Worm (Caenorhabditis elegans): Measurements from ENCODE around the gene asp-9.

The asp-9 gene

ce11 chrIV:6185578-6185977 lies at the start of gene asp-9:
TSS of gene asp-9 (plus strand) at chrIV:6185889.
- no peak for TF ChIP-seq lir-3 (tag; optimal IDR thresholded peaks at IDR 0.05)
- no peak for TF ChIP-seq dmd-8 (GFP tag; IDR thresholded peaks at IDR 0.05)
- TF ChIP-seq spr-1 (tag; optimal IDR thresholded peaks at IDR 0.05): no peak
- TF ChIP-seq mdl-1 (tag; optimal IDR thresholded peaks at IDR 0.05): no peak
- no peak for TF ChIP-seq arid-1 (GFP tag; conservative IDR thresholded peaks at IDR 0.05)
- TF ChIP-seq lim-7 (GFP tag; IDR thresholded peaks at IDR 0.05): no peak
- no peak for TF ChIP-seq daf-16 (GFP tag; optimal IDR thresholded peaks at IDR 0.05)
- TF ChIP-seq daf-16 (tag; optimal IDR thresholded peaks at IDR 0.05): peak; percentile 95
- peak; percentile 96 for TF ChIP-seq php-3 (GFP tag; IDR thresholded peaks at IDR 0.05)
- TF ChIP-seq ceh-82 (tag; optimal IDR thresholded peaks at IDR 0.05): no peak
- no peak for TF ChIP-seq nhr-11 (tag; optimal IDR thresholded peaks at IDR 0.05)
- peak; percentile 82 for TF ChIP-seq nhr-28 (tag; optimal IDR thresholded peaks at IDR 0.05)
- TF ChIP-seq mxl-3 (GFP tag; optimal IDR thresholded peaks at IDR 0.05): no peak
- no peak for TF ChIP-seq mes-2 (tag; optimal IDR thresholded peaks at IDR 0.05; ENCODE audit: poor library complexity, severe bottlenecking)
- no peak for TF ChIP-seq spr-3 (GFP tag; optimal IDR thresholded peaks at IDR 0.05)
- peak; percentile 40 for TF ChIP-seq nhr-77 (tag; optimal IDR thresholded peaks at IDR 0.05)
- TF ChIP-seq ceh-44 (GFP tag; IDR thresholded peaks at IDR 0.05): no peak
- peak; percentile 72 for TF ChIP-seq pqm-1 (tag; optimal IDR thresholded peaks at IDR 0.05)
- no peak for TF ChIP-seq F44E2.7 (GFP tag; IDR thresholded peaks at IDR 0.05)
- no peak for TF ChIP-seq hif-1 (tag; optimal IDR thresholded peaks at IDR 0.05)
- TF ChIP-seq skn-1 (tag; optimal IDR thresholded peaks at IDR 0.05): no peak
- TF ChIP-seq attf-4 (tag; optimal IDR thresholded peaks at IDR 0.05): no peak
- no peak for TF ChIP-seq Y105C5A.15 (GFP tag; IDR thresholded peaks at IDR 0.05)
- TF ChIP-seq zip-11 (GFP tag; IDR thresholded peaks at IDR 0.05): no peak
- no peak for TF ChIP-seq egl-43 (GFP tag; IDR thresholded peaks at IDR 0.05)
- no peak for TF ChIP-seq nhr-76 (tag; optimal IDR thresholded peaks at IDR 0.05)
- TF ChIP-seq lin-39 (tag; optimal IDR thresholded peaks at IDR 0.05): no peak
- TF ChIP-seq unc-62 (GFP tag; optimal IDR thresholded peaks at IDR 0.05 in 1 of 2): peak in 1 of 2 experiments; percentile 49
- TF ChIP-seq unc-62 (tag; optimal IDR thresholded peaks at IDR 0.05): no peak
- TF ChIP-seq nhr-237 (tag; optimal IDR thresholded peaks at IDR 0.05): no peak
- TF ChIP-seq rbr-2 (tag; optimal IDR thresholded peaks at IDR 0.05): no peak
- no peak for TF ChIP-seq Y48G9A.11 (GFP tag; IDR thresholded peaks at IDR 0.05)
- TF ChIP-seq egl-27 (tag; optimal IDR thresholded peaks at IDR 0.05): no peak
- TF ChIP-seq nhr-48 (tag; optimal IDR thresholded peaks at IDR 0.05): no peak
- TF ChIP-seq dve-1 (tag; optimal IDR thresholded peaks at IDR 0.05; ENCODE audit: insufficient read depth): peak; percentile 90
- TF ChIP-seq tag-97 (GFP tag; IDR thresholded peaks at IDR 0.05): no peak
- no peak for TF ChIP-seq ztf-11 (tag; optimal IDR thresholded peaks at IDR 0.05)
- peak; percentile 39 for TF ChIP-seq aha-1 (tag)
- no peak for TF ChIP-seq mxl-2 (GFP tag; conservative IDR thresholded peaks at IDR 0.05)
- no peak for TF ChIP-seq ceh-28 (tag; optimal IDR thresholded peaks at IDR 0.05)
- no peak for TF ChIP-seq fos-1 (tag; optimal IDR thresholded peaks at IDR 0.05)
- no peak for TF ChIP-seq zfp-3 (GFP tag; conservative IDR thresholded peaks at IDR 0.05)
- no peak for TF ChIP-seq nhr-6 (tag; optimal IDR thresholded peaks at IDR 0.05)
- TF ChIP-seq T26A8.4 (GFP tag; IDR thresholded peaks at IDR 0.05): no peak
- no peak for TF ChIP-seq vab-7 (GFP tag; IDR thresholded peaks at IDR 0.05)
- no peak for TF ChIP-seq mep-1 (tag; optimal IDR thresholded peaks at IDR 0.05)
- no peak for TF ChIP-seq ama-1 (optimal IDR thresholded peaks at IDR 0.05)
- TF ChIP-seq tra-1 (GFP tag; IDR thresholded peaks at IDR 0.05): no peak
- TF ChIP-seq nhr-41 (GFP tag; IDR thresholded peaks at IDR 0.05): no peak
- TF ChIP-seq lin-29 (GFP tag; IDR thresholded peaks at IDR 0.05): no peak
- TF ChIP-seq nhr-10 (tag; optimal IDR thresholded peaks at IDR 0.05): no peak
- no peak for TF ChIP-seq hlh-11 (tag; optimal IDR thresholded peaks at IDR 0.05)
- TF ChIP-seq lsy-2 (tag; optimal IDR thresholded peaks at IDR 0.05): no peak
- no peak for TF ChIP-seq ceh-20 (GFP tag; IDR thresholded peaks at IDR 0.05)
